Fruit fly (Drosophila melanogaster): Measurements from ENCODE around the gene eyg.

- TF ChIP-seq fd102C (GFP tag; optimal IDR thresholded peaks at IDR 0.05) (no peak), hbn (GFP tag; IDR thresholded peaks at IDR 0.05; ENCODE audit: partially characterized antibody) (no peak), shn (GFP tag; optimal IDR thresholded peaks at IDR 0.05) (no peak), Ets65A (GFP tag) (no peak), CG1233 (GFP tag; optimal IDR thresholded peaks at IDR 0.05) (no peak), Ssrp (tag; optimal IDR thresholded peaks at IDR 0.05) (peak; percentile 21)
These were observed 23.8 kb downstream of the eyg start for dm6 chr3L:12444040-12444439.
